Worm (Caenorhabditis elegans): Measurements from ENCODE around the gene F53H4.6.
A peak's percentile ranks its signal among the peaks of the same experiment; 100 is the strongest.

Gene F53H4.6

ce11 chrX:15860556-15861008 lies at the start of gene F53H4.6:
F53H4.6 (minus strand) TSS chrX:15860606.
- TF ChIP-seq aly-2 (tag; optimal IDR thresholded peaks at IDR 0.05) (no peak), fkh-8 (tag; optimal IDR thresholded peaks at IDR 0.05) (peak; percentile 46), ceh-88 (GFP tag; IDR thresholded peaks at IDR 0.05) (peak; percentile 78), unc-62 (GFP tag; optimal IDR thresholded peaks at IDR 0.05) (no peak), egl-27 (tag; optimal IDR thresholded peaks at IDR 0.05) (no peak), nhr-85 (tag) (peak; percentile 34), ces-1 (GFP tag; optimal IDR thresholded peaks at IDR 0.05) (no peak), ceh-8 (GFP tag; optimal IDR thresholded peaks at IDR 0.05) (no peak), pqm-1 (tag; optimal IDR thresholded peaks at IDR 0.05) (no peak), rnt-1 (tag; optimal IDR thresholded peaks at IDR 0.05) (peak; percentile 42), unc-98 (GFP tag; IDR thresholded peaks at IDR 0.05) (no peak), lin-15B (tag; optimal IDR thresholded peaks at IDR 0.05) (peak; percentile 42), elt-2 (tag; optimal IDR thresholded peaks at IDR 0.05) (no peak), lin-14 (GFP tag; optimal IDR thresholded peaks at IDR 0.05) (no peak), pag-3 (tag; optimal IDR thresholded peaks at IDR 0.05; ENCODE audit: borderline replicate concordance, insufficient read depth) (no peak), dpl-1 (GFP tag; optimal IDR thresholded peaks at IDR 0.05) (peak; percentile 22 to 62 (median 23)), mdl-1 (tag; optimal IDR thresholded peaks at IDR 0.05) (no peak), ceh-90 (tag; optimal IDR thresholded peaks at IDR 0.05) (no peak), ets-5 (GFP tag; IDR thresholded peaks at IDR 0.05) (no peak), nhr-84 (tag; optimal IDR thresholded peaks at IDR 0.05) (no peak), tbx-2 (tag; optimal IDR thresholded peaks at IDR 0.05) (peak; percentile 41), fos-1 (tag; optimal IDR thresholded peaks at IDR 0.05) (no peak), pax-3 (tag; optimal IDR thresholded peaks at IDR 0.05) (peak; percentile 44), sox-4 (tag; optimal IDR thresholded peaks at IDR 0.05) (no peak), isw-1 (GFP tag; IDR thresholded peaks at IDR 0.05) (peak; percentile 72), Y116A8C.19 (tag; optimal IDR thresholded peaks at IDR 0.05; ENCODE audit: borderline replicate concordance) (no peak), C16A3.4 (tag; optimal IDR thresholded peaks at IDR 0.05) (no peak), nhr-20 (tag; optimal IDR thresholded peaks at IDR 0.05) (peak; percentile 24), dsc-1 (tag; optimal IDR thresholded peaks at IDR 0.05) (peak; percentile 63), C04F5.9 (tag; optimal IDR thresholded peaks at IDR 0.05) (no peak), nhr-71 (tag; optimal IDR thresholded peaks at IDR 0.05) (peak; percentile 66), irx-1 (tag; optimal IDR thresholded peaks at IDR 0.05) (no peak), unc-130 (tag; optimal IDR thresholded peaks at IDR 0.05) (no peak), efl-1 (optimal IDR thresholded peaks at IDR 0.05) (peak; percentile 55 to 89), efl-1 (GFP tag; optimal IDR thresholded peaks at IDR 0.05 in 1 of 2) (peak; percentile 38 to 76), xbp-1 (tag; optimal IDR thresholded peaks at IDR 0.05) (peak; percentile 43), mep-1 (tag; optimal IDR thresholded peaks at IDR 0.05) (no peak), swsn-7 (tag; optimal IDR thresholded peaks at IDR 0.05) (peak; percentile 42), blmp-1 (tag; optimal IDR thresholded peaks at IDR 0.05) (no peak), grh-1 (GFP tag; IDR thresholded peaks at IDR 0.05) (peak; percentile 58), snu-23 (GFP tag; optimal IDR thresholded peaks at IDR 0.05) (peak; percentile 47), lin-39 (tag; optimal IDR thresholded peaks at IDR 0.05) (no peak), ztf-11 (tag; optimal IDR thresholded peaks at IDR 0.05) (no peak), nhr-77 (tag; optimal IDR thresholded peaks at IDR 0.05) (no peak), fkh-4 (tag; optimal IDR thresholded peaks at IDR 0.05; ENCODE audit: borderline replicate concordance) (no peak), ceh-82 (tag; optimal IDR thresholded peaks at IDR 0.05) (no peak), nhr-11 (tag; optimal IDR thresholded peaks at IDR 0.05) (no peak), unc-86 (tag; optimal IDR thresholded peaks at IDR 0.05) (peak; percentile 67), F16B12.6 (tag; optimal IDR thresholded peaks at IDR 0.05) (no peak), lin-13 (GFP tag; optimal IDR thresholded peaks at IDR 0.05) (no peak), nhr-237 (tag; optimal IDR thresholded peaks at IDR 0.05) (no peak), ama-1 (optimal IDR thresholded peaks at IDR 0.05) (no peak), hpl-2 (GFP tag; optimal IDR thresholded peaks at IDR 0.05) (no peak), vab-15 (tag; optimal IDR thresholded peaks at IDR 0.05) (no peak)

Measured in whole organism, L1 larva.